Worm (Caenorhabditis elegans) whole organism, late embryonic: ENCODE data around the gene fbxa-208.
"Not testable (repeated sequence)": the region's sequence is repeated elsewhere in the genome, so short reads cannot be mapped to it uniquely, and the experiment has no call there.

Experiments used
- C08G9.2 ChIP-seq: sonication (generic microtip); optimal IDR thresholded peaks from 2 replicates; lab custom pipeline; 2016; ENCODE audit warnings: mild to moderate bottlenecking, missing genetic modification characterization, moderate library complexity, missing compliant biosample characterization
- K02D7.2 ChIP-seq: sonication (generic microtip); optimal IDR thresholded peaks from 2 replicates; lab custom pipeline; 2017; ENCODE audit warnings: mild to moderate bottlenecking, missing genetic modification characterization, missing compliant biosample characterization
- T23F11.4 ChIP-seq: fragments of 200-800 bp; sonication (Bioruptor generic); optimal IDR thresholded peaks from 2 replicates; lab custom pipeline; 2018; ENCODE audit warnings: mild to moderate bottlenecking, missing genetic modification characterization, missing compliant biosample characterization
- ahr-1 ChIP-seq: sonication (generic microtip); optimal IDR thresholded peaks from 2 replicates; lab custom pipeline; 2016; ENCODE audit warnings: missing genetic modification characterization, missing compliant biosample characterization
- ceh-22 ChIP-seq: sonication (generic microtip); optimal IDR thresholded peaks from 2 replicates; lab custom pipeline; 2017; ENCODE audit warnings: missing biosample characterization, missing genetic modification characterization
- ceh-24 ChIP-seq: sonication (generic microtip); optimal IDR thresholded peaks from 2 replicates; lab custom pipeline; 2016; ENCODE audit warnings: mild to moderate bottlenecking, missing genetic modification characterization, missing compliant biosample characterization
- ceh-31 ChIP-seq: sonication (generic microtip); optimal IDR thresholded peaks from 2 replicates; lab custom pipeline; 2016; ENCODE audit warnings: missing genetic modification characterization, missing compliant biosample characterization
- ceh-34 ChIP-seq: sonication (generic microtip); optimal IDR thresholded peaks from 2 replicates; lab custom pipeline; 2016; ENCODE audit warnings: mild to moderate bottlenecking, missing genetic modification characterization, missing compliant biosample characterization
- ceh-45 ChIP-seq: fragments of 200-800 bp; sonication (Bioruptor generic); IDR thresholded peaks from 2 replicates; pipeline ENCODE4 v1.3.6; 2022; ENCODE audit warnings: missing genetic modification reagents, missing genetic modification characterization, missing compliant biosample characterization
- ceh-6 ChIP-seq: fragments of 200-800 bp; sonication (Bioruptor generic); optimal IDR thresholded peaks from 2 replicates; lab custom pipeline; 2018; ENCODE audit warnings: mild to moderate bottlenecking, missing genetic modification characterization, missing compliant biosample characterization
- elt-2 ChIP-seq: sonication (generic microtip); optimal IDR thresholded peaks from 2 replicates; lab custom pipeline; 2016; ENCODE audit warnings: missing genetic modification reagents, missing genetic modification characterization, missing compliant biosample characterization
- fax-1 ChIP-seq: sonication (generic microtip); optimal IDR thresholded peaks from 2 replicates; lab custom pipeline; 2016; ENCODE audit warnings: missing genotype, missing genetic modification characterization, missing compliant biosample characterization
- fkh-10 ChIP-seq: fragments of 150-350 bp; optimal IDR thresholded peaks from 2 replicates; lab custom pipeline; 2014; ENCODE audit warnings: missing biosample characterization, missing genetic modification reagents, missing genetic modification characterization
- hlh-6 ChIP-seq: sonication (generic microtip); optimal IDR thresholded peaks from 2 replicates; lab custom pipeline; 2016; ENCODE audit warnings: missing genotype, missing genetic modification characterization, missing compliant biosample characterization
- lim-6 ChIP-seq: sonication (generic microtip); optimal IDR thresholded peaks from 2 replicates; lab custom pipeline; 2016; ENCODE audit warnings: missing genetic modification characterization, missing compliant biosample characterization
- lin-11 ChIP-seq: fragments of 200-800 bp; sonication (Bioruptor generic); optimal IDR thresholded peaks from 2 replicates; lab custom pipeline; 2018; ENCODE audit warnings: mild to moderate bottlenecking, missing genetic modification characterization, missing compliant biosample characterization
- madf-2 ChIP-seq: sonication (generic microtip); optimal IDR thresholded peaks from 2 replicates; lab custom pipeline; 2017; ENCODE audit warnings: missing genetic modification characterization, missing compliant biosample characterization
- mec-3 ChIP-seq: sonication (generic microtip); optimal IDR thresholded peaks from 2 replicates; lab custom pipeline; 2016; ENCODE audit warnings: borderline replicate concordance, missing genetic modification characterization, missing compliant biosample characterization
- nhr-232 ChIP-seq: sonication (generic microtip); optimal IDR thresholded peaks from 2 replicates; lab custom pipeline; 2016; ENCODE audit warnings: missing genetic modification characterization, missing compliant biosample characterization
- npax-4 ChIP-seq: sonication (generic microtip); optimal IDR thresholded peaks from 2 replicates; lab custom pipeline; 2016; ENCODE audit warnings: missing genetic modification characterization, missing compliant biosample characterization
- pag-3 ChIP-seq: sonication (generic microtip); optimal IDR thresholded peaks from 2 replicates; lab custom pipeline; 2016; ENCODE audit warnings: missing compliant biosample characterization, missing genetic modification characterization, borderline replicate concordance
- pat-9 ChIP-seq: fragments of 200-800 bp; sonication (Bioruptor generic); optimal IDR thresholded peaks from 2 replicates; lab custom pipeline; 2018; ENCODE audit warnings: mild to moderate bottlenecking, missing genetic modification characterization, moderate library complexity, missing compliant biosample characterization
- pha-2 ChIP-seq: sonication (generic microtip); optimal IDR thresholded peaks from 2 replicates; lab custom pipeline; 2017; ENCODE audit warnings: mild to moderate bottlenecking, missing genetic modification characterization, missing compliant biosample characterization
- pqm-1 ChIP-seq: sonication (generic microtip); optimal IDR thresholded peaks from 2 replicates; lab custom pipeline; 2016; ENCODE audit warnings: missing genetic modification characterization, missing compliant biosample characterization
- ref-2 ChIP-seq: sonication (generic microtip); optimal IDR thresholded peaks from 2 replicates; lab custom pipeline; 2016; ENCODE audit warnings: missing genetic modification characterization, missing compliant biosample characterization
- sdc-2 ChIP-seq: sonication (generic microtip); optimal IDR thresholded peaks from 2 replicates; lab custom pipeline; 2016; ENCODE audit warnings: missing genotype, missing genetic modification characterization, missing compliant biosample characterization
- sox-4 ChIP-seq: sonication (generic microtip); optimal IDR thresholded peaks from 2 replicates; lab custom pipeline; 2017; ENCODE audit warnings: mild to moderate bottlenecking, missing genetic modification characterization, inconsistent platforms, missing compliant biosample characterization
- syd-9 ChIP-seq: sonication (generic microtip); optimal IDR thresholded peaks from 2 replicates; lab custom pipeline; 2016; ENCODE audit warnings: mild to moderate bottlenecking, missing genetic modification characterization, moderate library complexity, missing compliant biosample characterization
- ttx-3 ChIP-seq: sonication (generic microtip); optimal IDR thresholded peaks from 2 replicates; lab custom pipeline; 2016; ENCODE audit warnings: missing genetic modification reagents, missing genetic modification characterization, missing compliant biosample characterization
- ztf-16 ChIP-seq: sonication (generic microtip); optimal IDR thresholded peaks from 2 replicates; lab custom pipeline; 2017; ENCODE audit warnings: missing genetic modification characterization, missing compliant biosample characterization

fbxa-208 gene

DNA sequence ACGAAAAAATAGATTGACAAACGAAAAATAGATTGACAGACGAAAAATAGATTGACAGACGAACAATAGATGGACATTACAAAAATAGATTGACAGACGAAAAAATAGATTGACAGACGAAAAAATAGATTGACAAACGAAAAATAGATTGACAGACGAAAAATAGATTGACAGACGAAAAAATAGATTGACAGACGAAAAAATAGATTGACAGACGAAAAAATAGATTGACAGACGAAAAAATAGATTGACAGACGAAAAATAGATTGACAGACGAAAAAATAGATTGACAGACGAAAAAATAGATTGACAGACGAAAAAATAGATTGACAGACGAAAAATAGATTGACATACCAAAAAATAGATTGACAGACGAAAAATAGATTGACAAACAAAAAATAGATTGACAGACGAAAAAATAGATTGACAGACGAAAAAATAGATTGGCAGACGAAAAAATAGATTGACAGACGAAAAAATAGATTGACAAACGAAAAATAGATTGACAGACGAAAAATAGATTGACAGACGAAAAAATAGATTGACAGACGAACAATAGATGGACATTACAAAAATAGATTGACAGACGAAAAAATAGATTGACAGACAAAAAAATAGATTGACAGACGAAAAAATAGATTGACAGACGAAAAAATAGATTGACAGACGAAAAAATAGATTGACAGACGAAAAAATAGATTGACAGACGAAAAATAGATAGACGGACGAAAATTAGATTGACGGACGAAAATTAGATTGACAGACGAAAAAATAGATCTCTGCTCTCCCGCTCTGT lies 4.0 kb upstream of the fbxa-208 start:
- TF ChIP-seq ceh-45 (GFP tag; lab: Robert Waterston, UW) = peak; percentile 69; the same call in 1 of the 2 replicates

DNA sequence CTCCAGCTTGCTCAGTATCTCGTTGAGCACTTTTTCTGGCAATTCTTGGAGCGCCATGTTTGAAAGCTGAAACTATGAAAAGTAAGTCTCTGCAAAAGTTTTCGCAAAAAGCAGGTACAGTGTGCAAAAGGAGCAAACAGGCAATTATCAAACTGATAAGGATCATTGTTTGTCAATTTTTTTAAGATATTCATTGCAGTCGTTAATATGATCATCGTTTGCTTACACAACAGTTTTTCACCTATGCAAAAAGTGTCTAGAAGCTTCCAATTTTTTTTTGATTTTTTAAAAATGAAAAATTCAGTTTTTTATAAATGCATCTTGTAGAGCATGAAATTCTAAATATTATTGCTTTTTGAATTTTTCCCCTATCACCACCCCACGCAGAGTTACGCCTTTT lies 1.7 kb downstream of the fbxa-208 start, which contains the start of gene fbxa-78:
fbxa-78 (minus strand) TSS at position 101 of the 400 bp plus-strand sequence.
- TF ChIP-seq elt-2 (tag; lab: Kevin White, UChicago); pqm-1; ahr-1 (tag; lab: Kevin White, UChicago): not testable (repeated sequence)

DNA sequence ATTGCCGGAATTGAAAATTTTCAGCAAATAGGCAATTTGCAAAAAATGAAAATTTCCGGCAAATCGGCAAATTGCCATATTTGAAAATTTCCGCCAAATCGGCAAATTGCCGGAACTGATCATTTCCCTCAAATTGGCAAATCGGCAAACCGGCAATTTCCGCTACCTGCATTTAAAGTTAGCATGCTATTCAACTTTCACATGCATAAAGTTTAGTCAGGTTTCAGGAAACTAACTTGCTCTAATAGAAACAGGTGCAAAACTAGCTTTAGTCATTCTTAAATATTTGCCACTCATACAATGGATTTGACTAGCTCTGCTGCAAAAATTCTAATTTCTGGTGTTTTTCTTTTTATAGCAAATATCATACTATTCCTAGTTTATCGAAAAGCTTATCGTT lies 7.1 kb downstream of the fbxa-208 start, which contains the start of gene srz-9:
srz-9 (plus strand) TSS at position 301 of the 400 bp plus-strand sequence.
- not testable (repeated sequence) for TF ChIP-seq lim-6; hlh-6 (tag; lab: Kevin White, UChicago); pag-3

- not testable (repeated sequence) for TF ChIP-seq lin-11 (tag; lab: Kevin White, UChicago); ztf-16; sox-4 (tag; lab: Kevin White, UChicago)
Observed at ce11 chrIII:1266799-1267198, 10.2 kb downstream of the fbxa-208 start, which contains the start of gene fbxa-151. Gene fbxa-151, minus strand, starts transcription at chrIII:1266899.

DNA sequence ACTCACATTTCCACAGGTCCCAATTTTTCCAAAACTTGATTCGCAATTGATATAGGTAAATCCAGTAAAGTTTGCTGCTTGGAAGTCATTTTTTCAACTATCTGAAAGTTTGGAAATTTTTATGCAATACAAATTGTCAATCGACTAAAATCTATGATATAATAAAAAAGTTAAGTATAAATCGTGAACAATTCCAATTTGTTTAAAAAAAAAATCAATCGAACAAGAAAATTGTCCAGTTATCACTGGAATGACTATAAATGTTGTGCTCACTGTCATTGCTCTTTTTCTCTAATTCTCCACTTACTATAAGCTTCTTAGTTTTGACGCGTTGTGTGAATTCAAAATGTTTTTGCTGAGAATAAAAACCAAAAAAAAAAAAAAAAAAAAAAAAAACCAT lies 12.5 kb downstream of the fbxa-208 start, which contains the start of gene fbxa-32:
fbxa-32 (minus strand) TSS at position 101 of the 400 bp plus-strand sequence.
- TF ChIP-seq ceh-34 (tag; lab: Kevin White, UChicago) (no peak), ceh-45 (GFP tag; lab: Robert Waterston, UW) (no peak), ceh-6 (GFP tag; lab: Kevin White, UChicago) (no peak), pha-2 (tag; lab: Kevin White, UChicago) (no peak), madf-2 (tag; lab: Kevin White, UChicago) (no peak), mec-3 (tag; lab: Kevin White, UChicago) (no peak), fax-1 (tag; lab: Kevin White, UChicago) (no peak), pqm-1 (no peak)

- TF ChIP-seq sdc-2 (tag; lab: Kevin White, UChicago) (no peak), C08G9.2 (tag; lab: Kevin White, UChicago) (no peak), ahr-1 (tag; lab: Kevin White, UChicago) (no peak), npax-4 (no peak), syd-9 (tag; lab: Kevin White, UChicago) (no peak), ref-2 (tag; lab: Kevin White, UChicago) (no peak), pat-9 (tag; lab: Kevin White, UChicago) (no peak), ceh-31 (tag; lab: Kevin White, UChicago) (no peak), nhr-232 (tag; lab: Kevin White, UChicago) (no peak)
- TF ChIP-seq, all 69 proteins: peak for 0
Observed at ce11 chrIII:1271378-1271926, 14.8 kb downstream of the fbxa-208 start, which contains the start of gene fbxa-31. Gene fbxa-31, minus strand, starts transcription at chrIII:1271428.

- TF ChIP-seq ceh-24 (no peak), pat-9 (tag; lab: Kevin White, UChicago) (no peak), syd-9 (tag; lab: Kevin White, UChicago) (no peak), K02D7.2 (tag; lab: Kevin White, UChicago) (no peak), ttx-3 (no peak), ceh-22 (tag; lab: Kevin White, UChicago) (no peak), T23F11.4 (GFP tag; lab: Kevin White, UChicago) (no peak), fkh-10 (GFP tag; lab: Kevin White, UChicago) (no peak), ref-2 (tag; lab: Kevin White, UChicago) (no peak)
- TF ChIP-seq, all 69 proteins: peak for 0
Observed at ce11 chrIII:1273655-1274328, 17.2 kb downstream of the fbxa-208 start, which contains the start of gene fbxa-29. Gene fbxa-29, minus strand, starts transcription at chrIII:1273705.
